Worm (Caenorhabditis elegans): ENCODE measurements around the gene ostb-1.

The ostb-1 gene

DNA sequence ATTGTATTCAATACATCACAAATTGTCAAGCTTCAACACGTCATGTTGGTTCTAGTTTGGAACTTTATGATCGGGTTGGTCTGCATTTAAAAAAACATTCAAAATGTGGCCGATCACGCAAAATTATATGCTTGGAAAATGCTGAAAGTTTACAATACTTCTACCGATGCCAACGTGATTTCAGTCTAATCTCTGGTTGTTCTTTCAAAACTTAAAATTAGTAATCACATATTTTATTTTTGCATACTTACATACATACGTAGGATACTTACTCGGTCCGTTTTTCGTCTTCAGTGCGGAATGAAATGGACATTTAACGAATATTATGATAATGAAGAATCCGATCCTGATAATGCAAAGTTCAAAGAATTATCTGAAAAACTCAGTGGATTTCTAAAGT lies 39.2 kb upstream of the ostb-1 start, which contains the start of gene srw-62:
Gene srw-62, plus strand, starts transcription at position 301 of the 400 bp plus-strand sequence.
- no peak for TF ChIP-seq sea-2 (GFP tag; IDR thresholded peaks at IDR 0.05)
- no peak for TF ChIP-seq madf-10 (tag; optimal IDR thresholded peaks at IDR 0.05)
- no peak for TF ChIP-seq zfh-2 (GFP tag; conservative IDR thresholded peaks at IDR 0.05)
- TF ChIP-seq ceh-58 (GFP tag; IDR thresholded peaks at IDR 0.05) = no peak
- no peak for TF ChIP-seq lir-1 (GFP tag; conservative IDR thresholded peaks at IDR 0.05)
- TF ChIP-seq ztf-22 (GFP tag; optimal IDR thresholded peaks at IDR 0.05) = no peak
- TF ChIP-seq Y56A3A.18 (GFP tag; IDR thresholded peaks at IDR 0.05) = no peak
- no peak for TF ChIP-seq dpl-1 (GFP tag; optimal IDR thresholded peaks at IDR 0.05)

DNA sequence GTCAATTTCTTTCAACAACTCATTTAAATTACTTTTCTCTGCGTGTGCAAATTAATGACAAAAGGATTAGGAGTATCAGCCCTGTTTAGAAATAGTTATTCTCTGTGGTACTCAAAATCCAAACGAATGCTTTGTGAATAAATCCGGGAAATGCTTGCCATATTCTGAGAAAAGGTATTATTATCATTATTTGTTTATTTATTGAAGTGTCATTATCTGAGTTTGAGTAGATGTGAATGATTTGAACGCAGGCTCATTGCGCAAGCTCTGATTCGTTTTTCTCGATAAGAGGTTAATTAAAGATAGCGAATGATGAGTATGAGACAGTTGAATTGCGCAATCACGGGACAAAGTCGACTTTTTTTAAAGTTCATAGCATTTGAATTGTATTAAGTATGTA lies 36.4 kb upstream of the ostb-1 start:
- TF ChIP-seq hrde-1 (tag; optimal IDR thresholded peaks at IDR 0.05; ENCODE audit: borderline replicate concordance) (no peak), tbp1 (GFP tag; optimal IDR thresholded peaks at IDR 0.05) (no peak), nfya-2 (GFP tag; IDR thresholded peaks at IDR 0.05) (no peak), F23B12.7 (tag; optimal IDR thresholded peaks at IDR 0.05; ENCODE audit: insufficient read depth) (no peak), akir-1 (GFP tag; optimal IDR thresholded peaks at IDR 0.05) (no peak), nfyb-1 (GFP tag; IDR thresholded peaks at IDR 0.05) (no peak), pha-4 (tag; optimal IDR thresholded peaks at IDR 0.05) (no peak), B0336.3 (GFP tag; IDR thresholded peaks at IDR 0.05) (no peak), die-1 (tag; optimal IDR thresholded peaks at IDR 0.05) (no peak)

DNA sequence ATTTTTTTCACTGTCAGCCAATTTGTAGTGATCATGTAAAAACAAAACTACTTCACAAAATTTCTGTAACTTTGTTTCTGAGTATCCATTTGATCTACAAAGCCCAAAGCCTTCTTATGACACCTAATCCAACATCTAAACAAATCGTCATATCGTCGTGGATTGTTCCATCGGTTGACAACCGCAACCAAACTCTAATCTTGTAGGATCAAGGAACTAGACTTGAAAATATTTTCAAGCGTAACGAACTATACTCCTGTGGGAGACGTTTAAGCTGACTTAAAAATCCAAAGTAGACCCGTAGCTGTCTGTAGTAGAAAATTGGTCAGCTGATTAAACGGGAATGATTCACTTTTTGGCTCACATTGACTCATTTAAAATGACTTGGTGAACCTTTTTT lies 34.7 kb upstream of the ostb-1 start:
- TF ChIP-seq mxl-1 (tag; optimal IDR thresholded peaks at IDR 0.05) = no peak
- TF ChIP-seq ceh-91 (GFP tag; IDR thresholded peaks at IDR 0.05) = no peak
- TF ChIP-seq die-1 (tag; optimal IDR thresholded peaks at IDR 0.05) = no peak
- TF ChIP-seq F52B5.7 (tag; optimal IDR thresholded peaks at IDR 0.05) = no peak
- no peak for TF ChIP-seq hlh-26 (GFP tag; conservative IDR thresholded peaks at IDR 0.05)
- no peak for TF ChIP-seq egl-18 (GFP tag; IDR thresholded peaks at IDR 0.05)
- no peak for TF ChIP-seq nhr-27 (tag; optimal IDR thresholded peaks at IDR 0.05)
- no peak for TF ChIP-seq ztf-22 (GFP tag; optimal IDR thresholded peaks at IDR 0.05)
- no peak for TF ChIP-seq Y56A3A.18 (GFP tag; IDR thresholded peaks at IDR 0.05)
- TF ChIP-seq lin-54 (GFP tag; optimal IDR thresholded peaks at IDR 0.05) = no peak
- TF ChIP-seq ztf-26 (tag; optimal IDR thresholded peaks at IDR 0.05) = no peak
- TF ChIP-seq hmg-20 (GFP tag; IDR thresholded peaks at IDR 0.05) = no peak

DNA sequence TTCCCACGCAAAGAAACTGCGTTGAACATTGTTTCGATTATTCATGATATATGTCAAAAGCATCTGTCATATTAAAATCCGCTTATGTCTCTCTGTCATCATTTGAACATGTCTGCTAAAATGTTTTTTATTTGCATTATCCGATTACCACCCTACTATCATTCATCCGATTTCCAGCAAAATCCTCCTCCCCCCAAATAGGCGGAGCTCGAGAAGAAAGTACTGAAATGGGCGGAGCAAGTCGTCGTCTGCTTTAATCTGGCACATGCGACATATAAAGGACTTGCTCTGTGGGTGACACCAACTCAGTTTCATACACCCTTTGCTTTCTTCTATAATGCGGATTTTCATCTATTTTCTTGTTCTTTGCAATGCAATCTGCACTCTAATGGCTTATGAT lies 32.3 kb upstream of the ostb-1 start, which contains the start of gene T09A5.14:
Gene T09A5.14, plus strand, starts transcription at position 301 of the 400 bp plus-strand sequence.
- TF ChIP-seq F49E8.2 (tag; optimal IDR thresholded peaks at IDR 0.05; ENCODE audit: insufficient read depth) (no peak), sea-2 (GFP tag; IDR thresholded peaks at IDR 0.05) (no peak), tbx-9 (tag; optimal IDR thresholded peaks at IDR 0.05; ENCODE audit: borderline replicate concordance) (no peak), ets-4 (GFP tag; optimal IDR thresholded peaks at IDR 0.05) (no peak), F52B5.7 (tag; optimal IDR thresholded peaks at IDR 0.05) (no peak)

DNA sequence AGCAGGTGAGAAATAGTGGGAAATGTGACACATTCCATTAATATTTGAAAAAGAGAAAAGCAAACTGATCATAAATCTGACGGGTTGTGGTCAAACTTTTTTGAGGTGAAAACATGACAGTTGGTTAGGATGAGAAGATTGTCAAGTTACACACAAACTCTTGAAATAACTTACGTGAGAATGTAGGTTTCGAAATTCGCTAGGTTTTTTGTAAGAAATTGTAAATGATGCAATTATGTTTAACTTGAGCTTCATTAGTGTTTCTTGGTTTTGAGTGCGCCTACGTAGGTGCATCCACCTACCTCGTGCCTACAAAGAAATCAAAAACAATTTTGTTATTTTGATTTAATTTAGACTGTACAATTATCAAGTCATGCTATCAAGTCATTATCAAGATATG lies 29.0 kb upstream of the ostb-1 start, which contains the start of gene cex-2:
Gene cex-2, minus strand, starts transcription at position 101 of the 400 bp plus-strand sequence.
- TF ChIP-seq lin-35 (GFP tag; optimal IDR thresholded peaks at IDR 0.05) (no peak), F23B12.7 (tag; optimal IDR thresholded peaks at IDR 0.05; ENCODE audit: insufficient read depth) (no peak), hrde-1 (tag; optimal IDR thresholded peaks at IDR 0.05; ENCODE audit: borderline replicate concordance) (no peak), lsy-27 (tag; optimal IDR thresholded peaks at IDR 0.05; ENCODE audit: borderline replicate concordance, insufficient read depth) (no peak), attf-3 (GFP tag; conservative IDR thresholded peaks at IDR 0.05) (no peak), mel-28 (tag; optimal IDR thresholded peaks at IDR 0.05; ENCODE audit: borderline replicate concordance) (no peak), lag-1 (GFP tag; IDR thresholded peaks at IDR 0.05) (no peak)
